Worm (Caenorhabditis elegans) whole organism, early embryonic: ENCODE measurements around the gene W06H8.6.

ENCODE experiments used
- B0310.2 ChIP-seq: sonication (generic microtip); optimal IDR thresholded peaks from 2 replicates; lab custom pipeline; 2016; ENCODE audit warnings: mild to moderate bottlenecking, missing genetic modification characterization, missing compliant biosample characterization
- F13C5.2 ChIP-seq: sonication (generic microtip); optimal IDR thresholded peaks from 2 replicates; lab custom pipeline; 2017; ENCODE audit warnings: mild to moderate bottlenecking, missing genetic modification characterization, inconsistent platforms, missing compliant biosample characterization
- aly-1 ChIP-seq: sonication (generic microtip); optimal IDR thresholded peaks from 2 replicates; lab custom pipeline; 2016; ENCODE audit warnings: missing genetic modification characterization, missing compliant biosample characterization
- ama-1 ChIP-seq: fragments of 150-350 bp; optimal IDR thresholded peaks from 2 replicates; lab custom pipeline; 2014
- ceh-13 ChIP-seq: fragments of 200-800 bp; sonication (Bioruptor generic); optimal IDR thresholded peaks from 2 replicates; lab custom pipeline; 2018; ENCODE audit warnings: mild to moderate bottlenecking, missing genetic modification characterization, missing compliant biosample characterization
- ceh-36 ChIP-seq: sonication (generic microtip); optimal IDR thresholded peaks from 2 replicates; lab custom pipeline; 2016; ENCODE audit warnings: missing genetic modification characterization, inconsistent platforms, missing compliant biosample characterization
- ets-7 ChIP-seq: sonication (generic microtip); optimal IDR thresholded peaks from 2 replicates; lab custom pipeline; 2016; ENCODE audit warnings: missing genotype, missing genetic modification characterization, missing compliant biosample characterization
- flt-1 ChIP-seq: fragments of 200-800 bp; sonication (Bioruptor generic); IDR thresholded peaks from 2 replicates; pipeline ENCODE4 v1.3.6; 2022; ENCODE audit warnings: missing genetic modification characterization, missing compliant biosample characterization
- hmbx-1 ChIP-seq: sonication (generic microtip); optimal IDR thresholded peaks from 2 replicates; lab custom pipeline; 2016; ENCODE audit warnings: mild to moderate bottlenecking, missing genetic modification characterization, missing compliant biosample characterization
- hmg-4 ChIP-seq: fragments of 200-800 bp; sonication (Bioruptor generic); optimal IDR thresholded peaks from 2 replicates; lab custom pipeline; 2018; ENCODE audit warnings: mild to moderate bottlenecking, missing genetic modification characterization, missing compliant biosample characterization
- hnd-1 ChIP-seq: sonication (generic microtip); optimal IDR thresholded peaks from 2 replicates; lab custom pipeline; 2016; ENCODE audit warnings: missing genetic modification characterization, missing compliant biosample characterization
- pes-1 ChIP-seq: fragments of 200-800 bp; sonication (Bioruptor generic); IDR thresholded peaks from 2 replicates; pipeline ENCODE4 v1.3.6; 2022; ENCODE audit warnings: missing genetic modification reagents, missing genetic modification characterization, missing compliant biosample characterization
- scrt-1 ChIP-seq: fragments of 200-800 bp; sonication (Bioruptor generic); IDR thresholded peaks from 2 replicates; pipeline ENCODE4 v1.3.6; 2022; ENCODE audit warnings: missing genetic modification characterization, missing compliant biosample characterization
- sea-1 ChIP-seq: fragments of 200-800 bp; sonication (Bioruptor generic); conservative IDR thresholded peaks from 2 replicates; pipeline ENCODE4 v1.3.6; 2022; ENCODE audit warnings: missing genetic modification characterization, missing compliant biosample characterization
- tbx-11 ChIP-seq: fragments of 200-800 bp; sonication (Bioruptor generic); IDR thresholded peaks from 2 replicates; pipeline ENCODE4 v1.3.6; 2022; ENCODE audit warnings: missing genetic modification characterization, missing compliant biosample characterization
- tbx-37 ChIP-seq: fragments of 200-800 bp; sonication (Bioruptor generic); conservative IDR thresholded peaks from 2 replicates; pipeline ENCODE4 v1.3.6; 2022; ENCODE audit warnings: missing genetic modification reagents, missing genetic modification characterization, missing compliant biosample characterization
- tra-4 ChIP-seq: sonication (generic microtip); optimal IDR thresholded peaks from 2 replicates; lab custom pipeline; 2017; ENCODE audit warnings: missing genetic modification characterization, missing compliant biosample characterization

Gene W06H8.6

DNA sequence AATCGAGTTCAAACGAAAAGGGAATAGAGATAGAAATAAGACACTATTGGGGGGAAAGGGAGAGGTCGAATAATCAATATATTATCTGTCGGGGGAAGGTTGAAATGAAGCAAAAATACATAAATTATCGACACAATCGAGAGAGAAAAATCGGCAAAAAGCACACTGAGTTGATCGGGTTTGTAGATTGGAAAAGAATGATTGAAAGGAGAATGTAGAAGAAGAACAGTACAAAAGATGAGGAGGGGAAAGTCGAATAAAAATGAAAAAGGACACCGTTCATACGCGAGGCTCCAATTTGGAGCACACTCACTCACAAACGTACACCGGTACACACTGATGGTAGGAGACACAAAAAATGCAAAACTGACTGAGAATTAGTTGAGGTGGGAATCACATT lies 5.5 kb downstream of the W06H8.6 start:
- TF ChIP-seq B0310.2 (tag; lab: Kevin White, UChicago) (no peak), aly-1 (tag; lab: Kevin White, UChicago) (no peak), tra-4 (tag; lab: Kevin White, UChicago) (no peak)

ce11 chrV:6220752-6221151 lies 6.1 kb downstream of the W06H8.6 start:
- TF ChIP-seq pes-1 (GFP tag; lab: Robert Waterston, UW) (no peak), flt-1 (no peak), B0310.2 (tag; lab: Kevin White, UChicago) (no peak), ceh-36 (no peak), scrt-1 (GFP tag; lab: Robert Waterston, UW) (no peak), hmbx-1 (no peak), hnd-1 (no peak), F13C5.2 (no peak), ceh-13 (GFP tag; lab: Kevin White, UChicago) (no peak), hmg-4 (no peak), ama-1 (lab: Kevin White, UChicago) (no peak), ets-7 (tag; lab: Kevin White, UChicago) (no peak)

ce11 chrV:6217834-6218233 lies 9.0 kb downstream of the W06H8.6 start, which contains the start of gene str-206:
Gene str-206 (plus strand): TSS chrV:6218134.
- TF ChIP-seq F13C5.2: no peak

ce11 chrV:6217142-6217541 lies 9.7 kb downstream of the W06H8.6 start:
- TF ChIP-seq hmg-4 (no peak), B0310.2 (tag; lab: Kevin White, UChicago) (no peak)

- TF ChIP-seq ets-7 (tag; lab: Kevin White, UChicago) (no peak), sea-1 (no peak), flt-1 (no peak), ceh-36 (no peak), tbx-37 (GFP tag; lab: Robert Waterston, UW) (no peak), pes-1 (GFP tag; lab: Robert Waterston, UW) (no peak), hnd-1 (no peak), hmg-4 (no peak), F13C5.2 (no peak), hmbx-1 (no peak), tbx-11 (GFP tag; lab: Robert Waterston, UW) (no peak), tra-4 (tag; lab: Kevin White, UChicago) (no peak), ama-1 (lab: Kevin White, UChicago) (no peak)
Observed at ce11 chrV:6214465-6214864, 12.3 kb downstream of the W06H8.6 start.

DNA sequence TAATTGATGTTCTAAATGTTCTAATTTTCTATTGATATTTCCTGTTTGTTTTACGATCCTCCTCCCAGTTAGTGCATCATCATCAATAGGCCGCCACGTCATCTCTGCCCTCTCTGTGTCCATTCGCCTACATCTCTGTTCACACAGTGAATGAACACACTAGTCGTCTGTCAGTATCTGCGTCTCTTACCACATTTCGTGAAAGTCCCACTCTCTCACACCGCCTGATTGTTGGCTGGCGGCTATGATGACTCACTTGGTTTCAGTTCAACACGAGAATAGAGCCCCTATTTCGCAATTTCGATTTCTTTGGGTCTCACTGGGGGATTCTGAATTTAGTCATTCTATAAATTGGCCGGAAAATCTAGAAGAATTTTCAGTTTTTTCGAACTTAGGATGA lies 13.0 kb downstream of the W06H8.6 start:
- no peak for TF ChIP-seq ceh-13 (GFP tag; lab: Kevin White, UChicago)
- TF ChIP-seq sea-1: 0 out of 2 replicates have a peak, but pooled peaks have one; percentile 44

ce11 chrV:6213216-6213735 lies 13.5 kb downstream of the W06H8.6 start:
- no peak for TF ChIP-seq ceh-13 (GFP tag; lab: Kevin White, UChicago)
- no peak for TF ChIP-seq hnd-1
- no peak for TF ChIP-seq ets-7 (tag; lab: Kevin White, UChicago)
- no peak for TF ChIP-seq ama-1 (lab: Kevin White, UChicago)
- no peak for TF ChIP-seq tbx-37 (GFP tag; lab: Robert Waterston, UW)
- TF ChIP-seq flt-1: no peak
- no peak for TF ChIP-seq hmg-4
- no peak for TF ChIP-seq aly-1 (tag; lab: Kevin White, UChicago)
- TF ChIP-seq sea-1: no peak
- TF ChIP-seq F13C5.2: no peak
- TF ChIP-seq hmbx-1: no peak
- TF ChIP-seq pes-1 (GFP tag; lab: Robert Waterston, UW): no peak

ce11 chrV:6212566-6212965 lies 14.2 kb downstream of the W06H8.6 start:
- TF ChIP-seq B0310.2 (tag; lab: Kevin White, UChicago) (no peak), scrt-1 (GFP tag; lab: Robert Waterston, UW) (no peak), aly-1 (tag; lab: Kevin White, UChicago) (no peak), pes-1 (GFP tag; lab: Robert Waterston, UW) (no peak), sea-1 (no peak), tra-4 (tag; lab: Kevin White, UChicago) (no peak), hnd-1 (no peak), tbx-11 (GFP tag; lab: Robert Waterston, UW) (no peak), ceh-36 (no peak), flt-1 (no peak), ets-7 (tag; lab: Kevin White, UChicago) (no peak), ceh-13 (GFP tag; lab: Kevin White, UChicago) (no peak), hmg-4 (no peak), tbx-37 (GFP tag; lab: Robert Waterston, UW) (no peak), ama-1 (lab: Kevin White, UChicago) (no peak), F13C5.2 (no peak), hmbx-1 (no peak)

ce11 chrV:6211509-6211908 lies 15.3 kb downstream of the W06H8.6 start:
- TF ChIP-seq F13C5.2: no peak
- no peak for TF ChIP-seq ama-1 (lab: Kevin White, UChicago)
- TF ChIP-seq B0310.2 (tag; lab: Kevin White, UChicago): no peak
- TF ChIP-seq ets-7 (tag; lab: Kevin White, UChicago): no peak
- TF ChIP-seq ceh-13 (GFP tag; lab: Kevin White, UChicago): no peak
- no peak for TF ChIP-seq hmg-4
- TF ChIP-seq tbx-37 (GFP tag; lab: Robert Waterston, UW): no peak
- no peak for TF ChIP-seq aly-1 (tag; lab: Kevin White, UChicago)
- TF ChIP-seq tra-4 (tag; lab: Kevin White, UChicago): no peak
- no peak for TF ChIP-seq tbx-11 (GFP tag; lab: Robert Waterston, UW)
